Fruit fly (Drosophila melanogaster) whole organism, embryonic: Measurements from ENCODE around the gene AMPdeam.

ENCODE experiments used
- CG10543 ChIP-seq: fragments of 200-800 bp; sonication (Bioruptor generic); optimal IDR thresholded peaks from 3 replicates; lab custom pipeline; 2017; ENCODE audit warnings: missing biosample characterization, mild to moderate bottlenecking, missing genetic modification characterization, moderate library complexity
- CG11093 ChIP-seq: fragments of 200-800 bp; sonication (Bioruptor generic); IDR thresholded peaks from 3 replicates; pipeline ENCODE4 v1.3.6; 2022; ENCODE audit warnings: missing biosample characterization, missing genetic modification characterization
- CG12299 ChIP-seq: fragments of 200-800 bp; sonication (Bioruptor generic); optimal IDR thresholded peaks from 2 replicates; lab custom pipeline; 2018; ENCODE audit warnings: missing biosample characterization, mild to moderate bottlenecking, missing genetic modification characterization
- CG12942 ChIP-seq: fragments of 200-800 bp; sonication (Bioruptor generic); optimal IDR thresholded peaks from 3 replicates; lab custom pipeline; 2016; ENCODE audit warnings: missing biosample characterization, missing genetic modification characterization
- CG17612 ChIP-seq: fragments of 200-800 bp; sonication (Bioruptor generic); IDR thresholded peaks from 2 replicates; pipeline ENCODE4 v1.3.6; 2022; ENCODE audit warnings: missing biosample characterization, missing genetic modification characterization
- CG2129 ChIP-seq: fragments of 200-800 bp; sonication (Bioruptor generic); IDR thresholded peaks from 2 replicates; pipeline ENCODE4 v1.3.6; 2022; ENCODE audit warnings: missing biosample characterization, missing genetic modification characterization; ENCODE audit not compliant: partially characterized antibody
- CG2202 ChIP-seq: fragments of 200-800 bp; sonication (Bioruptor generic); optimal IDR thresholded peaks from 2 replicates; lab custom pipeline; 2018; ENCODE audit warnings: missing biosample characterization, mild to moderate bottlenecking, missing genetic modification characterization
- CG34376 ChIP-seq: fragments of 200-800 bp; sonication (Bioruptor generic); optimal IDR thresholded peaks from 2 replicates; lab custom pipeline; 2018; ENCODE audit warnings: missing biosample characterization, mild to moderate bottlenecking, missing genetic modification characterization
- CG42726 ChIP-seq: fragments of 200-800 bp; sonication (Bioruptor generic); IDR thresholded peaks from 2 replicates; pipeline ENCODE4 v1.3.6; 2022; ENCODE audit warnings: missing biosample characterization, missing genetic modification characterization; ENCODE audit not compliant: partially characterized antibody
- CG4730 ChIP-seq: fragments of 200-800 bp; sonication (Bioruptor generic); IDR thresholded peaks from 2 replicates; pipeline ENCODE4 v1.3.6; 2022; ENCODE audit warnings: missing biosample characterization, missing genetic modification characterization
- CG4820 ChIP-seq: fragments of 200-800 bp; sonication (Bioruptor generic); optimal IDR thresholded peaks from 3 replicates; lab custom pipeline; 2016; ENCODE audit warnings: missing biosample characterization, missing genetic modification characterization
- CG9609 ChIP-seq: fragments of 200-800 bp; sonication (Bioruptor generic); optimal IDR thresholded peaks from 3 replicates; lab custom pipeline; 2016; ENCODE audit warnings: missing biosample characterization, missing genetic modification characterization
- Camta ChIP-seq: fragments of 200-800 bp; sonication (Bioruptor generic); optimal IDR thresholded peaks from 2 replicates; lab custom pipeline; 2016; ENCODE audit warnings: missing biosample characterization, missing genetic modification characterization
- Chrac-16 ChIP-seq: fragments of 200-800 bp; sonication (Bioruptor generic); optimal IDR thresholded peaks from 3 replicates; lab custom pipeline; 2016; ENCODE audit warnings: missing biosample characterization, missing genetic modification characterization
- CoRest ChIP-seq: fragments of 200-800 bp; sonication (Bioruptor generic); optimal IDR thresholded peaks from 3 replicates; lab custom pipeline; 2018; ENCODE audit warnings: missing biosample characterization, mild to moderate bottlenecking, missing genetic modification characterization, moderate library complexity
- D19A ChIP-seq: fragments of 200-800 bp; optimal IDR thresholded peaks from 3 replicates; lab custom pipeline; 2019; ENCODE audit warnings: missing biosample characterization, mild to moderate bottlenecking, missing genetic modification characterization, moderate library complexity
- Ets97D ChIP-seq: fragments of 200-800 bp; sonication (Bioruptor generic); optimal IDR thresholded peaks from 3 replicates; lab custom pipeline; 2016; ENCODE audit warnings: missing biosample characterization, missing genetic modification characterization
- H15 ChIP-seq: fragments of 200-800 bp; sonication (Bioruptor generic); IDR thresholded peaks from 3 replicates; pipeline ENCODE4 v1.3.6; 2022; ENCODE audit warnings: missing biosample characterization, missing genetic modification characterization
- Hand ChIP-seq: fragments of 200-800 bp; sonication (Bioruptor generic); optimal IDR thresholded peaks from 2 replicates; lab custom pipeline; 2017; ENCODE audit warnings: mild to moderate bottlenecking, missing biosample characterization, missing genetic modification reagents, missing genetic modification characterization
- Kr ChIP-seq: fragments of 200-800 bp; sonication (Bioruptor generic); optimal IDR thresholded peaks from 2 replicates; lab custom pipeline; 2017; ENCODE audit warnings: missing biosample characterization, mild to moderate bottlenecking, missing genetic modification characterization
- Lpt ChIP-seq: fragments of >200 bp; optimal IDR thresholded peaks from 2 replicates; lab custom pipeline; 2018; ENCODE audit warnings: missing biosample characterization, missing genetic modification characterization
- NC2α ChIP-seq: fragments of 200-800 bp; sonication (Bioruptor generic); optimal IDR thresholded peaks from 2 replicates; lab custom pipeline; 2016; ENCODE audit warnings: missing biosample characterization, missing genetic modification characterization
- Poxn ChIP-seq: fragments of 200-800 bp; sonication (Bioruptor generic); IDR thresholded peaks from 2 replicates; pipeline ENCODE4 v1.3.6; 2022; ENCODE audit warnings: missing biosample characterization, missing genetic modification characterization
- ab ChIP-seq: fragments of 200-800 bp; sonication (Bioruptor generic); optimal IDR thresholded peaks from 2 replicates; lab custom pipeline; 2016; ENCODE audit warnings: missing biosample characterization, missing genetic modification characterization
- amos ChIP-seq: fragments of 200-800 bp; sonication (Bioruptor generic); IDR thresholded peaks from 2 replicates; pipeline ENCODE4 v1.3.6; 2022; ENCODE audit warnings: missing biosample characterization, missing genetic modification characterization; ENCODE audit not compliant: partially characterized antibody
- chinmo ChIP-seq: fragments of 200-800 bp; sonication (Bioruptor generic); IDR thresholded peaks from 4 replicates; pipeline ENCODE4 v1.3.6; 2022; ENCODE audit warnings: missing biosample characterization, missing genetic modification characterization; ENCODE audit not compliant: partially characterized antibody
- dysf ChIP-seq: fragments of 200-800 bp; sonication (Bioruptor generic); IDR thresholded peaks from 3 replicates; pipeline ENCODE4 v1.3.6; 2022; ENCODE audit warnings: missing biosample characterization, missing genetic modification characterization
- gcm ChIP-seq: fragments of 200-800 bp; sonication (Bioruptor generic); optimal IDR thresholded peaks from 2 replicates; lab custom pipeline; 2019; ENCODE audit warnings: missing biosample characterization, mild to moderate bottlenecking, missing genetic modification characterization, moderate library complexity
- gt ChIP-seq: fragments of 200-800 bp; sonication (Bioruptor generic); IDR thresholded peaks from 2 replicates; pipeline ENCODE4 v1.3.6; 2022; ENCODE audit warnings: missing biosample characterization, missing genetic modification characterization
- hbn ChIP-seq: fragments of 200-800 bp; sonication (Bioruptor generic); IDR thresholded peaks from 2 replicates; pipeline ENCODE4 v1.3.6; 2022; ENCODE audit warnings: missing biosample characterization, missing genetic modification characterization; ENCODE audit not compliant: partially characterized antibody
- hth ChIP-seq: fragments of >200 bp; optimal IDR thresholded peaks from 2 replicates; lab custom pipeline; 2017; ENCODE audit warnings: inconsistent platforms
- lov ChIP-seq, 2 experiments: fragments of 200-800 bp in 1 of 2; fragments of >200 bp in 1 of 2; sonication (Bioruptor generic) in 1 of 2; IDR thresholded peaks in 1 of 2; optimal IDR thresholded peaks in 1 of 2; 2 replicates in 1 of 2; 3 replicates in 1 of 2; pipeline versions ENCODE4 v1.3.6 to Lab custom; 2017 to 2022; ENCODE audit warnings: missing biosample characterization in 1 of 2, missing genetic modification characterization in 1 of 2
- maf-S ChIP-seq: fragments of 200-800 bp; sonication (Bioruptor generic); optimal IDR thresholded peaks from 2 replicates; lab custom pipeline; 2016; ENCODE audit warnings: missing biosample characterization, missing genetic modification characterization
- mld ChIP-seq: fragments of 200-800 bp; sonication (Bioruptor generic); IDR thresholded peaks from 3 replicates; pipeline ENCODE4 v1.3.6; 2022; ENCODE audit warnings: missing biosample characterization, missing genetic modification characterization; ENCODE audit not compliant: partially characterized antibody
- nmo ChIP-seq: fragments of 200-800 bp; sonication (Bioruptor generic); optimal IDR thresholded peaks from 2 replicates; lab custom pipeline; 2018; ENCODE audit warnings: missing biosample characterization, mild to moderate bottlenecking, missing genetic modification characterization, moderate library complexity
- oc ChIP-seq: fragments of 200-800 bp; sonication (Bioruptor generic); optimal IDR thresholded peaks from 2 replicates; lab custom pipeline; 2018; ENCODE audit warnings: missing biosample characterization, mild to moderate bottlenecking, missing genetic modification characterization, moderate library complexity
- otp ChIP-seq: fragments of 200-800 bp; sonication (Bioruptor generic); IDR thresholded peaks from 3 replicates; pipeline ENCODE4, ENCODE4 v1.3.6; 2022; ENCODE audit warnings: missing biosample characterization, missing genetic modification characterization
- phol ChIP-seq: fragments of 200-800 bp; sonication (Bioruptor generic); optimal IDR thresholded peaks from 3 replicates; lab custom pipeline; 2018; ENCODE audit warnings: missing biosample characterization, mild to moderate bottlenecking, missing genetic modification characterization, moderate library complexity
- psq ChIP-seq: fragments of 200-800 bp; sonication (Bioruptor generic); optimal IDR thresholded peaks from 2 replicates; lab custom pipeline; 2017; ENCODE audit warnings: missing biosample characterization, missing genetic modification characterization
- pum ChIP-seq: fragments of 200-800 bp; sonication (Bioruptor generic); optimal IDR thresholded peaks from 2 replicates; lab custom pipeline; 2016; ENCODE audit warnings: missing biosample characterization, missing genetic modification characterization
- repo ChIP-seq: fragments of 200-800 bp; sonication (Bioruptor generic); optimal IDR thresholded peaks from 2 replicates; lab custom pipeline; 2016; ENCODE audit warnings: missing biosample characterization, missing genetic modification characterization
- run ChIP-seq: fragments of 200-800 bp; sonication (Bioruptor generic); optimal IDR thresholded peaks from 3 replicates; lab custom pipeline; 2018; ENCODE audit warnings: missing biosample characterization, mild to moderate bottlenecking, missing genetic modification characterization
- seq ChIP-seq: fragments of 200-800 bp; sonication (Bioruptor generic); IDR thresholded peaks from 2 replicates; pipeline ENCODE4 v1.3.6; 2022; ENCODE audit warnings: missing biosample characterization, missing genetic modification characterization
- shn ChIP-seq: fragments of 200-800 bp; sonication (Bioruptor generic); optimal IDR thresholded peaks from 3 replicates; lab custom pipeline; 2016; ENCODE audit warnings: missing biosample characterization, missing genetic modification characterization
- slbo ChIP-seq: fragments of 200-800 bp; sonication (Bioruptor generic); IDR thresholded peaks from 2 replicates; pipeline ENCODE4 v1.3.6; 2022; ENCODE audit warnings: missing biosample characterization, missing genetic modification characterization
- sna ChIP-seq: fragments of 200-800 bp; sonication (Bioruptor generic); IDR thresholded peaks from 2 replicates; pipeline ENCODE4 v1.3.6; 2022; ENCODE audit warnings: missing biosample characterization, missing genetic modification characterization; ENCODE audit not compliant: partially characterized antibody
- ssp ChIP-seq: fragments of 200-800 bp; sonication (Bioruptor generic); IDR thresholded peaks from 2 replicates; pipeline ENCODE4 v1.3.6; 2022; ENCODE audit warnings: missing biosample characterization, missing genetic modification characterization
- tio ChIP-seq: fragments of 200-800 bp; sonication (Bioruptor generic); optimal IDR thresholded peaks from 2 replicates; lab custom pipeline; 2017; ENCODE audit warnings: missing biosample characterization, missing genetic modification characterization, inconsistent platforms
- wor ChIP-seq: fragments of 200-800 bp; sonication (Bioruptor generic); IDR thresholded peaks from 2 replicates; pipeline ENCODE4 v1.3.6; 2022; ENCODE audit warnings: missing biosample characterization, missing genetic modification characterization
- zen ChIP-seq: fragments of 200-800 bp; sonication (Bioruptor generic); optimal IDR thresholded peaks from 3 replicates; lab custom pipeline; 2018; ENCODE audit warnings: missing biosample characterization, mild to moderate bottlenecking, missing genetic modification characterization, moderate library complexity

Gene AMPdeam

DNA sequence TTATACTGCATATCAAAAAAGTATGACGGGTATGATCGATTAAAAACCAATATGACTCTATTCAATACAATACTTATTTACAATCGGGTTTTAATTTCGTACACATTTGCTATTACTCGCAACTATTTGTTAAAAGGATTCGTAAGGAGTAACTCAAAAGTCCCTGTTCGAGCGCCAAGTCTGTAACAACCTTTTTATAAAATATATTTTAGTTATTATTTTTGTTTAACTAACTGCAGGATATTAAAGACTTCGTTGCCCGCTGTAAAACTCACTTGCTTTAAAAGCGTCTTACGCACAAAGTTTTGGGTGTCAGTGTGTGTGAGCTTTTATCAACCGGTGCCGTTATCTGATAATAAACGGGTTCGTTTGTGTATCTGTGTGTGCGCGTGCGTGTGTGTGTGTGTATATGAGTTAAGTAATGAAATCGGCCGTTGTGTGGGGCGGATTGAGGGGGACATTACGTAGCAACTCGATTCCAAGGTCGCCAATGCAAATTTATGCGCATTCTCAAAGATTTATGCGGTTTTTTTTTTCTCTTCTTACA, 45.3 kb upstream of the AMPdeam start (continued):
- TF ChIP-seq ssp (GFP tag; lab: Robert Waterston, UW) (peak; percentile 81), CG10543 (GFP tag; lab: Kevin White, UChicago) (no peak), nmo (GFP tag; lab: Kevin White, UChicago) (peak; percentile 97), amos (GFP tag; lab: Robert Waterston, UW) (no peak), CG9609 (GFP tag; lab: Kevin White, UChicago) (peak; percentile 60), Kr (GFP tag; lab: Kevin White, UChicago) (no peak), run (peak; percentile 76), Lpt (GFP tag; lab: Kevin White, UChicago) (no peak), slbo (GFP tag; lab: Robert Waterston, UW) (peak; percentile 94), CG12299 (tag; lab: Kevin White, UChicago) (peak; percentile 78), repo (GFP tag; lab: Kevin White, UChicago) (peak; percentile 33), phol (tag; lab: Kevin White, UChicago) (peak; percentile 93), zen (tag; lab: Kevin White, UChicago) (peak; percentile 73), shn (GFP tag; lab: Kevin White, UChicago) (peak; percentile 65), dysf (peak; percentile 95), sna (no peak), tio (GFP tag; lab: Kevin White, UChicago) (peak; percentile 91), hth (lab: Kevin White, UChicago) (no peak), Hand (peak; percentile 65), mld (GFP tag; lab: Robert Waterston, UW) (no peak), pum (GFP tag; lab: Kevin White, UChicago) (peak; percentile 63), CG12942 (GFP tag; lab: Kevin White, UChicago) (peak; percentile 72), H15 (GFP tag; lab: Robert Waterston, UW) (peak; percentile 75), NC2α (GFP tag; lab: Kevin White, UChicago) (no peak), psq (GFP tag; lab: Kevin White, UChicago) (peak; percentile 58), otp (GFP tag; lab: Robert Waterston, UW) (0 out of 3 replicates have a peak, but pooled peaks have one; percentile 18), hbn (GFP tag; lab: Robert Waterston, UW) (no peak), oc (tag; lab: Kevin White, UChicago) (peak; percentile 71), Poxn (GFP tag; lab: Robert Waterston, UW) (peak; percentile 68), CG2129 (GFP tag; lab: Robert Waterston, UW) (no peak), CG34376 (GFP tag; lab: Kevin White, UChicago) (peak; percentile 30), ab (GFP tag; lab: Kevin White, UChicago) (peak; percentile 45), gcm (GFP tag; lab: Kevin White, UChicago) (peak; percentile 62), D19A (tag; lab: Kevin White, UChicago) (peak; percentile 86), chinmo (peak; percentile 50; the same call in 1 of the 4 replicates), Camta (GFP tag; lab: Kevin White, UChicago) (peak; percentile 77), CG2202 (tag; lab: Kevin White, UChicago) (peak; percentile 51), Chrac-16 (peak; percentile 82), gt (no peak), CG42726 (GFP tag; lab: Robert Waterston, UW) (no peak), wor (peak; percentile 83), CG4820 (GFP tag; lab: Kevin White, UChicago) (peak; percentile 80), seq (GFP tag; lab: Robert Waterston, UW) (peak; percentile 90), Ets97D (GFP tag; lab: Kevin White, UChicago) (peak; percentile 50), CG4730 (GFP tag; lab: Robert Waterston, UW) (peak; percentile 83), CG17612 (GFP tag; lab: Robert Waterston, UW) (peak; percentile 64; the same call in 1 of the 2 replicates), CG11093 (GFP tag; lab: Robert Waterston, UW) (peak; percentile 88), CoRest (tag; lab: Kevin White, UChicago) (peak; percentile 96), lov (optimal IDR thresholded peaks at IDR 0.05; lab: Kevin White, UChicago) (no peak), lov (GFP tag; IDR thresholded peaks at IDR 0.05; lab: Robert Waterston, UW) (no peak), maf-S (GFP tag; lab: Kevin White, UChicago) (peak; percentile 67)
